Fruit fly (Drosophila melanogaster): ENCODE measurements around the gene her.

dm6 chr2L:16685612-16685912, 8.6 kb downstream of the her start:
- TF ChIP-seq Myc (optimal IDR thresholded peaks at IDR 0.05) (no peak), h (optimal IDR thresholded peaks at IDR 0.05) (no peak), psq (optimal IDR thresholded peaks at IDR 0.05) (no peak), Sin3A (optimal IDR thresholded peaks at IDR 0.05) (no peak), ttk (optimal IDR thresholded peaks at IDR 0.05) (no peak), insv (optimal IDR thresholded peaks at IDR 0.05) (no peak)

Measured in Kc167 (cell line).